Worm (Caenorhabditis elegans) whole organism, mixed stage, embryonic: ENCODE data around the gene ZK899.1.
"Not testable (repeated sequence)": the region's sequence is repeated elsewhere in the genome, so short reads cannot be mapped to it uniquely, and the experiment has no call there.

Source experiments
- M03D4.4 ChIP-seq: sonication (generic microtip); optimal IDR thresholded peaks from 2 replicates; lab custom pipeline; 2017; ENCODE audit warnings: mild to moderate bottlenecking, missing genetic modification characterization, missing compliant biosample characterization
- bed-3 ChIP-seq: fragments of 200-800 bp; sonication (Bioruptor generic); optimal IDR thresholded peaks from 3 replicates; lab custom pipeline; 2018; ENCODE audit warnings: mild to moderate bottlenecking, missing genetic modification characterization, moderate library complexity, missing compliant biosample characterization
- blmp-1 ChIP-seq: fragments of 150-350 bp; optimal IDR thresholded peaks from 2 replicates; lab custom pipeline; 2014; ENCODE audit warnings: missing biosample characterization, missing genetic modification characterization
- ceh-39 ChIP-seq: fragments of 150-350 bp; optimal IDR thresholded peaks from 2 replicates; lab custom pipeline; 2014; ENCODE audit warnings: missing biosample characterization, missing genetic modification characterization
- ceh-43 ChIP-seq: fragments of 200-800 bp; sonication (Bioruptor generic); optimal IDR thresholded peaks from 2 replicates; lab custom pipeline; 2018; ENCODE audit warnings: mild to moderate bottlenecking, missing genetic modification characterization, moderate library complexity, missing compliant biosample characterization
- ceh-83 ChIP-seq: fragments of 200-800 bp; sonication (Bioruptor generic); optimal IDR thresholded peaks from 2 replicates; lab custom pipeline; 2018; ENCODE audit warnings: mild to moderate bottlenecking, missing genetic modification characterization, missing compliant biosample characterization
- ces-1 ChIP-seq: fragments of 150-350 bp; optimal IDR thresholded peaks from 2 replicates; lab custom pipeline; 2014; ENCODE audit warnings: missing biosample characterization, missing genetic modification reagents, missing genetic modification characterization
- cnd-1 ChIP-seq: fragments of 200-800 bp; sonication (Bioruptor generic); optimal IDR thresholded peaks from 2 replicates; lab custom pipeline; 2018; ENCODE audit warnings: mild to moderate bottlenecking, missing genetic modification characterization, missing compliant biosample characterization
- drap-1 ChIP-seq: fragments of 200-800 bp; sonication (Bioruptor generic); optimal IDR thresholded peaks from 3 replicates; lab custom pipeline; 2018; ENCODE audit warnings: mild to moderate bottlenecking, missing genetic modification characterization, missing compliant biosample characterization
- elt-1 ChIP-seq: sonication (generic microtip); optimal IDR thresholded peaks from 2 replicates; lab custom pipeline; 2017; ENCODE audit warnings: missing genetic modification characterization, mild to moderate bottlenecking, missing compliant biosample characterization, antibody characterized with exemption, moderate library complexity, borderline replicate concordance; ENCODE audit not compliant: insufficient read depth
- elt-3 ChIP-seq: fragments of 150-350 bp; optimal IDR thresholded peaks from 2 replicates; lab custom pipeline; 2014; ENCODE audit warnings: missing biosample characterization, missing genetic modification characterization
- flh-1 ChIP-seq: fragments of 200-800 bp; sonication (Bioruptor generic); optimal IDR thresholded peaks from 2 replicates; lab custom pipeline; 2018; ENCODE audit warnings: mild to moderate bottlenecking, missing genetic modification characterization, moderate library complexity, missing compliant biosample characterization
- ham-2 ChIP-seq: fragments of 200-800 bp; sonication (Bioruptor generic); optimal IDR thresholded peaks from 2 replicates; lab custom pipeline; 2018; ENCODE audit warnings: mild to moderate bottlenecking, missing genetic modification characterization, missing compliant biosample characterization
- hlh-1 ChIP-seq: fragments of 150-350 bp; optimal IDR thresholded peaks from 2 replicates; lab custom pipeline; 2014; ENCODE audit warnings: missing biosample characterization, missing genetic modification reagents, missing genetic modification characterization
- lin-13 ChIP-seq: fragments of 150-350 bp; optimal IDR thresholded peaks from 2 replicates; lab custom pipeline; 2014; ENCODE audit warnings: missing biosample characterization, missing genetic modification characterization
- lin-32 ChIP-seq: fragments of 200-800 bp; sonication (Bioruptor generic); optimal IDR thresholded peaks from 2 replicates; lab custom pipeline; 2018; ENCODE audit warnings: mild to moderate bottlenecking, missing genetic modification characterization, missing compliant biosample characterization
- lsy-2 ChIP-seq: fragments of 150-350 bp; optimal IDR thresholded peaks from 2 replicates; lab custom pipeline; 2014; ENCODE audit warnings: missing biosample characterization, missing genetic modification characterization
- mab-5 ChIP-seq: fragments of 150-350 bp; optimal IDR thresholded peaks from 2 replicates; lab custom pipeline; 2014; ENCODE audit warnings: missing biosample characterization, missing genetic modification characterization
- mep-1 ChIP-seq: fragments of 150-350 bp; optimal IDR thresholded peaks from 2 replicates; lab custom pipeline; 2017; ENCODE audit warnings: missing biosample characterization, missing genetic modification reagents, missing genetic modification characterization, inconsistent platforms
- mls-2 ChIP-seq: sonication (generic microtip); optimal IDR thresholded peaks from 2 replicates; lab custom pipeline; 2016; ENCODE audit warnings: mild to moderate bottlenecking, missing genetic modification characterization, moderate library complexity, missing compliant biosample characterization
- nhr-12 ChIP-seq: fragments of 150-350 bp; optimal IDR thresholded peaks from 2 replicates; lab custom pipeline; 2014; ENCODE audit warnings: missing biosample characterization, missing genetic modification characterization
- nhr-2 ChIP-seq: fragments of 150-350 bp; optimal IDR thresholded peaks from 2 replicates; lab custom pipeline; 2014; ENCODE audit warnings: missing biosample characterization, missing genetic modification characterization
- nhr-237 ChIP-seq: fragments of 150-350 bp; optimal IDR thresholded peaks from 2 replicates; lab custom pipeline; 2014; ENCODE audit warnings: missing biosample characterization, missing genetic modification characterization
- nhr-28 ChIP-seq: fragments of 150-350 bp; optimal IDR thresholded peaks from 2 replicates; lab custom pipeline; 2014; ENCODE audit warnings: missing biosample characterization, missing genetic modification characterization
- nhr-76 ChIP-seq: sonication (generic microtip); optimal IDR thresholded peaks from 2 replicates; lab custom pipeline; 2017; ENCODE audit warnings: missing biosample characterization, missing genetic modification characterization
- pha-4 ChIP-seq: fragments of 150-350 bp; optimal IDR thresholded peaks from 2 replicates; lab custom pipeline; 2018; ENCODE audit warnings: missing biosample characterization, missing genetic modification reagents, missing genetic modification characterization
- sem-2 ChIP-seq: fragments of 200-800 bp; sonication (Bioruptor generic); optimal IDR thresholded peaks from 2 replicates; lab custom pipeline; 2018; ENCODE audit warnings: mild to moderate bottlenecking, missing genetic modification characterization, missing compliant biosample characterization
- snpc-4 ChIP-seq: fragments of 150-350 bp; optimal IDR thresholded peaks from 2 replicates; lab custom pipeline; 2014; ENCODE audit warnings: missing biosample characterization, missing genetic modification characterization
- sptf-1 ChIP-seq: sonication (generic microtip); optimal IDR thresholded peaks from 2 replicates; lab custom pipeline; 2017; ENCODE audit warnings: mild to moderate bottlenecking, missing genetic modification characterization, moderate library complexity, missing compliant biosample characterization
- tbx-8 ChIP-seq: fragments of 200-800 bp; sonication (Bioruptor generic); optimal IDR thresholded peaks from 2 replicates; lab custom pipeline; 2018; ENCODE audit warnings: mild to moderate bottlenecking, missing genetic modification characterization, moderate library complexity, missing compliant biosample characterization
- unc-120 ChIP-seq: sonication (generic microtip); optimal IDR thresholded peaks from 2 replicates; lab custom pipeline; 2017; ENCODE audit warnings: missing genetic modification characterization, missing compliant biosample characterization; ENCODE audit not compliant: poor library complexity, severe bottlenecking
- unc-39 ChIP-seq: fragments of 150-350 bp; optimal IDR thresholded peaks from 2 replicates; lab custom pipeline; 2014; ENCODE audit warnings: missing biosample characterization, missing genetic modification characterization
- unc-62 ChIP-seq: fragments of 150-350 bp; optimal IDR thresholded peaks from 2 replicates; lab custom pipeline; 2014; ENCODE audit warnings: missing biosample characterization, missing genetic modification reagents, missing genetic modification characterization
- zip-8 ChIP-seq: fragments of 150-350 bp; optimal IDR thresholded peaks from 2 replicates; lab custom pipeline; 2014; ENCODE audit warnings: missing biosample characterization, missing genetic modification characterization
- ztf-11 ChIP-seq: fragments of 150-350 bp; optimal IDR thresholded peaks from 2 replicates; lab custom pipeline; 2014; ENCODE audit warnings: missing biosample characterization, missing genetic modification characterization

ZK899.1 gene

ce11 chrX:9458142-9458541, 11.7 kb downstream of the ZK899.1 start, which contains the start of gene tba-8:
TSS of gene tba-8 (minus strand) at chrX:9458348.
- TF ChIP-seq nhr-28 (tag; lab: Kevin White, UChicago): no peak
- no peak for TF ChIP-seq unc-120 (tag; lab: Kevin White, UChicago)
- no peak for TF ChIP-seq elt-3 (tag; lab: Kevin White, UChicago)
- no peak for TF ChIP-seq sem-2
- no peak for TF ChIP-seq lin-32 (GFP tag; lab: Kevin White, UChicago)
- TF ChIP-seq nhr-237: no peak
- no peak for TF ChIP-seq ceh-43 (GFP tag; lab: Kevin White, UChicago)
- TF ChIP-seq blmp-1 (tag; lab: Kevin White, UChicago): no peak
- TF ChIP-seq sptf-1 (tag; lab: Kevin White, UChicago): no peak
- TF ChIP-seq lsy-2: no peak
- TF ChIP-seq ceh-39: no peak

- TF ChIP-seq blmp-1, nhr-2, elt-1 (tag; lab: Kevin White, UChicago): not testable (repeated sequence)
These were observed 14.4 kb downstream of the ZK899.1 start, which contains the start of gene ZK899.5 for ce11 chrX:9460834-9461233. TSS of gene ZK899.5 (minus strand) at chrX:9460934.

ce11 chrX:9463045-9463444, 16.6 kb downstream of the ZK899.1 start, which contains the start of gene ZK899.6:
TSS of gene ZK899.6 (plus strand) at chrX:9463345.
- TF ChIP-seq unc-62, snpc-4, bed-3: not testable (repeated sequence)
- TF ChIP-seq, all 35 proteins: peak for 0; not testable (repeated sequence) for 35

ce11 chrX:9465722-9466132, 19.3 kb downstream of the ZK899.1 start:
- peak; percentile 95 for TF ChIP-seq elt-3 (tag; lab: Kevin White, UChicago)
- TF ChIP-seq lin-13: no peak
- no peak for TF ChIP-seq ham-2 (GFP tag; lab: Kevin White, UChicago)
- TF ChIP-seq M03D4.4 (tag; lab: Kevin White, UChicago): peak; percentile 48
- TF ChIP-seq unc-120 (tag; lab: Kevin White, UChicago): peak; percentile 65
- peak; percentile 85 for TF ChIP-seq drap-1 (GFP tag; lab: Kevin White, UChicago)
- TF ChIP-seq nhr-2 (tag; lab: Kevin White, UChicago): peak; percentile 53
- TF ChIP-seq mep-1: peak; percentile 79
- TF ChIP-seq nhr-237: peak; percentile 99
- TF ChIP-seq flh-1 (GFP tag; lab: Kevin White, UChicago): no peak
- peak; percentile 88 for TF ChIP-seq lsy-2
- TF ChIP-seq ces-1 (GFP tag; lab: Kevin White, UChicago): peak; percentile 98
- TF ChIP-seq cnd-1: peak; percentile 55
- TF ChIP-seq mab-5: peak; percentile 92
- TF ChIP-seq nhr-12 (tag; lab: Kevin White, UChicago): peak; percentile 69
- TF ChIP-seq elt-1 (tag; lab: Kevin White, UChicago): no peak
- peak; percentile 37 for TF ChIP-seq mls-2 (tag; lab: Kevin White, UChicago)
- no peak for TF ChIP-seq sem-2
- peak; percentile 74 for TF ChIP-seq sptf-1 (tag; lab: Kevin White, UChicago)
- TF ChIP-seq lin-32 (GFP tag; lab: Kevin White, UChicago): peak; percentile 13
- TF ChIP-seq zip-8: no peak
- peak; percentile 78 for TF ChIP-seq nhr-28 (tag; lab: Kevin White, UChicago)
- no peak for TF ChIP-seq bed-3
- TF ChIP-seq pha-4 (tag; lab: Kevin White, UChicago): peak; percentile 83
- peak; percentile 55 for TF ChIP-seq hlh-1 (tag; lab: Kevin White, UChicago)
- TF ChIP-seq ceh-39: peak; percentile 82
- peak; percentile 54 for TF ChIP-seq blmp-1 (tag; lab: Kevin White, UChicago)
- no peak for TF ChIP-seq ceh-83 (GFP tag; lab: Kevin White, UChicago)
- TF ChIP-seq nhr-76: no peak
- TF ChIP-seq tbx-8: peak; percentile 29
- TF ChIP-seq unc-62: peak; percentile 91
- peak; percentile 86 for TF ChIP-seq ztf-11 (tag; lab: Kevin White, UChicago)
- no peak for TF ChIP-seq unc-39
- no peak for TF ChIP-seq ceh-43 (GFP tag; lab: Kevin White, UChicago)
- TF ChIP-seq snpc-4: no peak
